Worm (Caenorhabditis elegans): Measurements from ENCODE around the gene laat-1.

laat-1 gene

DNA sequence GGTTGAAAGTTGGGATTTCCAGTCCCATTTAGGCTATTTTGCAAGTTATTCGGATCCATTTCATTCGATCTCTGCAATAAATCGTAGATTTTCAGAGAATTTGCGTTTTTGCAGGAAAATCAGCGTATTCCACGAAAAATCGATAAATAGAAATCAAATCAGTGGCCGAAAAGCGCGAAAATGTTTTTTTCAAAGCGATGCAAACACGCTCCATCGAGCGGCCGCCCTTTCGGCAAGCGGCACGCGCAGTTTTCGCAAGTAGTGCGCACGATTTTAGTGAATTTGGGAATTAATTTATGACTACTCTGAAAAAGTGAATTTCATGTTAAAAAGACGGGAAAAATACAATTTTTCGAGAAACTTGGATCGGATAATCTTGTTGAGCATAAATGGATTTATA is 17.5 kb upstream of the laat-1 start (continued):
- TF ChIP-seq nhr-232 (tag; optimal IDR thresholded peaks at IDR 0.05) (peak; percentile 57), rnt-1 (tag; optimal IDR thresholded peaks at IDR 0.05) (peak; percentile 94), Y22D7AL.16 (tag; optimal IDR thresholded peaks at IDR 0.05) (peak; percentile 50), lim-6 (tag; optimal IDR thresholded peaks at IDR 0.05) (no peak), ceh-6 (GFP tag; optimal IDR thresholded peaks at IDR 0.05) (peak; percentile 59), dmd-4 (tag; optimal IDR thresholded peaks at IDR 0.05; ENCODE audit: borderline replicate concordance) (peak; percentile 80), ceh-14 (tag; optimal IDR thresholded peaks at IDR 0.05) (peak; percentile 86), ceh-18 (tag; optimal IDR thresholded peaks at IDR 0.05) (peak; percentile 92), pqm-1 (tag; optimal IDR thresholded peaks at IDR 0.05) (peak; percentile 92), ceh-45 (GFP tag; IDR thresholded peaks at IDR 0.05) (0 out of 2 replicates have a peak, but pooled peaks have one; percentile 45), C08G9.2 (tag; optimal IDR thresholded peaks at IDR 0.05) (peak; percentile 87), che-1 (tag; optimal IDR thresholded peaks at IDR 0.05) (peak; percentile 55), elt-4 (tag; optimal IDR thresholded peaks at IDR 0.05) (no peak), npax-4 (tag; optimal IDR thresholded peaks at IDR 0.05) (peak; percentile 43), ahr-1 (tag; optimal IDR thresholded peaks at IDR 0.05) (peak; percentile 57), hlh-30 (tag; optimal IDR thresholded peaks at IDR 0.05; ENCODE audit: insufficient read depth) (peak; percentile 10), ama-1 (optimal IDR thresholded peaks at IDR 0.05) (no peak), C38D4.7 (GFP tag; optimal IDR thresholded peaks at IDR 0.05) (peak; percentile 26), odd-2 (tag; optimal IDR thresholded peaks at IDR 0.05) (peak; percentile 32), pros-1 (tag; optimal IDR thresholded peaks at IDR 0.05) (no peak), ets-4 (tag; optimal IDR thresholded peaks at IDR 0.05) (peak; percentile 60), hlh-6 (tag; optimal IDR thresholded peaks at IDR 0.05) (peak; percentile 81), elt-2 (tag; optimal IDR thresholded peaks at IDR 0.05) (peak; percentile 89), ceh-22 (tag; optimal IDR thresholded peaks at IDR 0.05) (no peak), pax-1 (tag; optimal IDR thresholded peaks at IDR 0.05) (peak; percentile 48), sox-2 (GFP tag; IDR thresholded peaks at IDR 0.05) (no peak), pag-3 (tag; optimal IDR thresholded peaks at IDR 0.05; ENCODE audit: borderline replicate concordance) (peak; percentile 84), mec-3 (tag; optimal IDR thresholded peaks at IDR 0.05; ENCODE audit: borderline replicate concordance) (peak; percentile 85), T23F11.4 (GFP tag; optimal IDR thresholded peaks at IDR 0.05) (peak; percentile 56), hlh-13 (GFP tag; optimal IDR thresholded peaks at IDR 0.05) (peak; percentile 25)

DNA sequence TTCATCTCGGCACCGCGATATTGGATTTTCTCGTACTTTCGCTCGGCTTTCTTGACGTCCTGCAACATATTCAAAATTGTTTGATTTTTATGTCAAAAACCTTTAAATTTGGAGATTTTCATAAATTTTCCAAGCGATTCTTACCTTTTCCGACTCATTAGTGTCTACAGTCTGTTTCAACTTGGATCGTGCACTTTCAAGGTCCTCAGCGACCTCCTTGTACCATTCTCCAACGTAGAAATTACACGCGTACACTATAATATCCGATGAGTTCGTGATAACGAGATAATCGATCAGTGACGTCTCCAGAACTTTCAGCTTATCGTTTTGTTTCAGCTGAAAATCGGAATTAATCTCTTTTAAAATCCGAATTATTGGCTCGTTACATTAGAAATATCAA is 10.1 kb upstream of the laat-1 start:
- TF ChIP-seq unc-55 (GFP tag; optimal IDR thresholded peaks at IDR 0.05) (no peak), ceh-34 (tag; optimal IDR thresholded peaks at IDR 0.05) (no peak), ttx-3 (tag; optimal IDR thresholded peaks at IDR 0.05) (no peak), sdc-2 (tag; optimal IDR thresholded peaks at IDR 0.05) (no peak), K02D7.2 (tag; optimal IDR thresholded peaks at IDR 0.05) (no peak)

DNA sequence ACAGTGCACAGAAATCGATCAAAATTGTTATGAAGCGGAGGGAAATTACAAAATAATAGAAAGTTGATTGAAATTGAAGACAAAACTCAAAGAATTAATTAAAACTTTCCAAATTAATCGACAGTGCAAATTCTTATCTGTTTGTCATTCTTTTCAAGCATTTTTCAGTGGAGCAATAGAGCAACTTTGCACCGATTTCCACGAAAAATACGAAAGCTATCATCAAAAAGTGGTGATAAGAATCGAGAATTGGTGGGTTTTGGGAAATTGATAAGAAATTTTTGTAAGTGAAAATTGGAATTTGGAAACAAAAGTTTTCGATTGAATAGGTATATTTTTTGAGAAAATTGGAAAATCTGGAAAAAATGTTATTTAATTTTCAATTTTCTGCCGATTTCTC is 2.4 kb upstream of the laat-1 start:
- TF ChIP-seq pqm-1 (tag; optimal IDR thresholded peaks at IDR 0.05) = peak; percentile 24
- TF ChIP-seq unc-86 (tag; optimal IDR thresholded peaks at IDR 0.05) = no peak
- TF ChIP-seq hlh-13 (GFP tag; optimal IDR thresholded peaks at IDR 0.05) = no peak
- no peak for TF ChIP-seq hlh-30 (tag; optimal IDR thresholded peaks at IDR 0.05; ENCODE audit: insufficient read depth)
- no peak for TF ChIP-seq ets-4 (tag; optimal IDR thresholded peaks at IDR 0.05)
- peak; percentile 83 for TF ChIP-seq elt-2 (tag; optimal IDR thresholded peaks at IDR 0.05)
- TF ChIP-seq F13H6.1 (tag; optimal IDR thresholded peaks at IDR 0.05) = no peak
- no peak for TF ChIP-seq sdc-2 (tag; optimal IDR thresholded peaks at IDR 0.05)
- no peak for TF ChIP-seq madf-2 (tag; optimal IDR thresholded peaks at IDR 0.05)
- TF ChIP-seq eyg-1 (tag; optimal IDR thresholded peaks at IDR 0.05) = no peak
- TF ChIP-seq npax-4 (tag; optimal IDR thresholded peaks at IDR 0.05) = no peak
- TF ChIP-seq hlh-15 (tag; optimal IDR thresholded peaks at IDR 0.05) = no peak

Data from whole organism, late embryonic.